Fruit fly (Drosophila melanogaster): Measurements from ENCODE around the gene ATPsynE.

DNA sequence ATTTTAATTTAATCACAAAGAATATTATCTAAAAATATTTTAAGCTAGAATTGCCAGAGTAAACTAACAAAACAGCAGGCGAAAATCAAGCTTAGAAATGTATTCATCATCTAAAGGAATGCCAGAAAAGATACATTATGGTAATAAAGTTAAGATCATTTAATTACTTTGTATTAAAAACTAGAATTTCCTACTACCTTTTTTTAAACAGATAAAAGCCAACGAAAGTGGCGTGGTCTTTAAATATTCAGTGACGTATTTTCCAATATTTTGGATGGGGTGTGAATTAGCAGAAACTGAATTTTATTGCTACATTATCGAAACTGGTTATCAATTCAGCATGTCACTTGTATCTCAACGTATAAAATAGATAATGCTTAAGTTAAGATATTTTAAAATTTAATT, 34.4 kb upstream of the ATPsynE start:
- TF ChIP-seq psq (optimal IDR thresholded peaks at IDR 0.05) (no peak), usp (GFP tag; optimal IDR thresholded peaks at IDR 0.05) (no peak), Dll (optimal IDR thresholded peaks at IDR 0.05) (no peak), EcR (GFP tag; optimal IDR thresholded peaks at IDR 0.05) (no peak), pan (optimal IDR thresholded peaks at IDR 0.05) (no peak)
